Fruit fly (Drosophila melanogaster): ENCODE results near the gene Sfp24C1.
A peak's percentile ranks its signal among the peaks of the same experiment; 100 is the strongest.

Sfp24C1 gene

DNA sequence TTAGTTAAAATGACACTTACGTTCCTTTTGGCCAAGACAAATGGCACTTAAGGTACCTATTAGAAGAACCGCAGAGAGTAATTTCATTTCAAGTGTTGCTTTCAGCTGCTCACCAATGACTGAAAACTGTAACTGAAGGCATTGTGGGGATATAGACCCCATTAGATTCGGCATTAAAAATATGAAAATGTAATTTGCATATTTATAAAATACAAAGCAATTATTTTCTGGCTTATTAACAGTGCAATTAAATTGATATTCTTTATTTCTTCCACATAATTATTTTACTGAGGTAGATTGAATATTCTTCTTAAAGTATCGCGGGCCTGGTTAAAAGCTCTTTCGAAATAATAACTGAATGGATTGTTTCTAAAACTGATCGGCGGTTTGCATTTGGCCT lies 31.4 kb upstream of the Sfp24C1 start, which contains the start of gene Sfp24Bd:
TSS of gene Sfp24Bd (minus strand) at position 101 of the 400 bp plus-strand sequence.
- TF ChIP-seq CG32772 (GFP tag; IDR thresholded peaks at IDR 0.05) (no peak), Hr78 (GFP tag; optimal IDR thresholded peaks at IDR 0.05) (no peak), NfI (GFP tag; optimal IDR thresholded peaks at IDR 0.05) (no peak), CG7839 (tag; optimal IDR thresholded peaks at IDR 0.05) (no peak), sob (GFP tag; IDR thresholded peaks at IDR 0.05) (no peak), CG11723 (GFP tag; optimal IDR thresholded peaks at IDR 0.05) (no peak), CG8924 (tag; optimal IDR thresholded peaks at IDR 0.05) (no peak), Mes4 (GFP tag; optimal IDR thresholded peaks at IDR 0.05) (no peak), kay (GFP tag; optimal IDR thresholded peaks at IDR 0.05) (no peak), CG10654 (GFP tag; optimal IDR thresholded peaks at IDR 0.05) (no peak), Lim3 (GFP tag; IDR thresholded peaks at IDR 0.05) (no peak), CG3995 (GFP tag; optimal IDR thresholded peaks at IDR 0.05) (no peak), nerfin-1 (tag; optimal IDR thresholded peaks at IDR 0.05) (no peak), corto (GFP tag; optimal IDR thresholded peaks at IDR 0.05) (no peak), ken (GFP tag; IDR thresholded peaks at IDR 0.05) (no peak), crol (GFP tag; IDR thresholded peaks at IDR 0.05) (no peak), MTF-1 (GFP tag; optimal IDR thresholded peaks at IDR 0.05; ENCODE audit: borderline replicate concordance) (no peak), run (tag; optimal IDR thresholded peaks at IDR 0.05) (no peak)

DNA sequence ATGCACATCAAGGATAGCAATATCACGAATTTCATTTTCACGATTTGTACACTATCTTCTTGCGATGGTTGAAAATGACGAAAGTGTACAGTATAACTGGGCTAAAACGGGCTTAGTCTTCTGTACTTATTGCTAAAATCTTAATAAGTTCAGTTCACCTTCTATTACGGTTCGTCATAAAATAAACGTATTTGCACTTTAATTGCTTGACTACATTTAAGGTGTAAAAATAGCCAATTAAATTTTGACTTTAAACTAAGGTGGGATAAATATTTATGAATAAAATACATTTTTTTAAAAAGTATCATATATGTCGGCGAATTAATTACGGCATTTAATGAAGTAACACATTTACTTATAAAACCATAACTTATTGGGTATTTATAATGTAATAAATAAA lies 30.8 kb upstream of the Sfp24C1 start, which contains the start of gene Sfp24Bb:
TSS of gene Sfp24Bb (minus strand) at position 101 of the 400 bp plus-strand sequence.
- no peak for TF ChIP-seq C15 (GFP tag; IDR thresholded peaks at IDR 0.05)
- TF ChIP-seq chif (GFP tag; optimal IDR thresholded peaks at IDR 0.05): no peak
- TF ChIP-seq CG10959 (GFP tag; IDR thresholded peaks at IDR 0.05): no peak
- no peak for TF ChIP-seq CG16813 (GFP tag; IDR thresholded peaks at IDR 0.05; ENCODE audit: partially characterized antibody)
- TF ChIP-seq CG13287 (GFP tag; IDR thresholded peaks at IDR 0.05; ENCODE audit: partially characterized antibody): no peak
- no peak for TF ChIP-seq CG4282 (GFP tag; optimal IDR thresholded peaks at IDR 0.05)
- no peak for TF ChIP-seq da (GFP tag; optimal IDR thresholded peaks at IDR 0.05)
- TF ChIP-seq CG13624 (GFP tag; optimal IDR thresholded peaks at IDR 0.05): no peak
- TF ChIP-seq nmo (GFP tag; optimal IDR thresholded peaks at IDR 0.05): no peak
- no peak for TF ChIP-seq CG30020 (tag; optimal IDR thresholded peaks at IDR 0.05)
- no peak for TF ChIP-seq Dip2 (GFP tag; IDR thresholded peaks at IDR 0.05)
- TF ChIP-seq CG17912 (GFP tag; optimal IDR thresholded peaks at IDR 0.05): no peak
- TF ChIP-seq CG11093 (GFP tag; IDR thresholded peaks at IDR 0.05): no peak
- no peak for TF ChIP-seq bigmax (GFP tag; optimal IDR thresholded peaks at IDR 0.05)
- no peak for TF ChIP-seq h (optimal IDR thresholded peaks at IDR 0.05)
- TF ChIP-seq ab (GFP tag; optimal IDR thresholded peaks at IDR 0.05): no peak
- TF ChIP-seq CG9817 (tag; optimal IDR thresholded peaks at IDR 0.05): no peak

DNA sequence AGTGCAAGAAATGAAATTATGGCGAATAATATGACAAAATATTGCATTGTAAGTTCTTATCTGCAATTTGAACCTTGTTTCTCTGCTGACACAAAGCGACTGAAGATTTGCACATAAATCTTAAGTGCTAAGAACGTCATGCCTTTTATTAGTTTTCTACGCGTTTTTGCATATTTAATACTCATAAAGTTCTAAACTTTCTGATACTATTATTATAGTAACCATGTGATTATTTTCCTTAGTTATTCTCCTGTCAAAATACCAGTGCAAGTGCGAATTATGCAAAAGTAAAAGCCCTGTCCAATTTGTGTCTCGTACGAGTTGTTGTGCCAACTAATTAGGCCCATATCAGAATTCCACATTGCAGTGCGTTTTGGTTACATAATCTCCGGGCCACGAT lies 30.0 kb upstream of the Sfp24C1 start, which contains the start of gene Sfp24Bc:
TSS of gene Sfp24Bc (minus strand) at position 101 of the 400 bp plus-strand sequence.
- TF ChIP-seq Pdp1 (GFP tag; optimal IDR thresholded peaks at IDR 0.05) (peak in 1 of 2 experiments; percentile 54), fd64A (GFP tag; optimal IDR thresholded peaks at IDR 0.05) (no peak)

DNA sequence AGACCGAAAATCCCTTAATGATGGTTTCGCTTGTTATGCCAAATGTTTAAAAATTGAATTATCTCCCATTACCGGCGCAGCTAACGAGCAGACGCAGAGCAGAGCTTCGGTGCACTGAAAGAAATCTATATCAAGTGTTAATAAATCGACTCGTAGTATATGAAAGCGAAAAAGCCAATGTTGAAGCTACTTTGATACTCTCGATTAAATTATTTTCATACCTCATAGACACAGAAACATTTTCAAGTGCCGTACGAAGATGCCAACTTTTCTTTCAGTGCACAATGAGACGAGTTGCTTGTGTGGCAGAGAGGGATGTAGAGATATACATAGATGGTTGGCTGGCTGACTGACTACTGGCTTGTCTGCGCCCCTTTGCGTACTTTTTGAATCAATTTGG lies 24.7 kb upstream of the Sfp24C1 start:
- TF ChIP-seq BtbVII (GFP tag; optimal IDR thresholded peaks at IDR 0.05) (no peak), CG2875 (GFP tag; optimal IDR thresholded peaks at IDR 0.05) (peak; percentile 13), Poxn (GFP tag; IDR thresholded peaks at IDR 0.05) (no peak), corto (GFP tag; optimal IDR thresholded peaks at IDR 0.05) (no peak), CG12071 (GFP tag; optimal IDR thresholded peaks at IDR 0.05) (no peak), Myb (GFP tag; optimal IDR thresholded peaks at IDR 0.05) (no peak), da (GFP tag; optimal IDR thresholded peaks at IDR 0.05) (no peak), jing (GFP tag; optimal IDR thresholded peaks at IDR 0.05) (peak; percentile 33), CG3995 (GFP tag; optimal IDR thresholded peaks at IDR 0.05) (no peak), CG4360 (GFP tag; IDR thresholded peaks at IDR 0.05) (no peak), slou (GFP tag; optimal IDR thresholded peaks at IDR 0.05) (no peak), CG13287 (GFP tag; IDR thresholded peaks at IDR 0.05; ENCODE audit: partially characterized antibody) (no peak), btn (GFP tag; optimal IDR thresholded peaks at IDR 0.05) (no peak), CG17328 (GFP tag; IDR thresholded peaks at IDR 0.05) (peak; percentile 35; the same call in 1 of the 2 replicates), CG16815 (GFP tag; optimal IDR thresholded peaks at IDR 0.05) (peak; percentile 8)
